Fruit fly (Drosophila melanogaster) ovary, adult (tissue): ENCODE results near the gene phu.

Experiments
- CG17801 ChIP-seq: fragments of 200-800 bp; optimal IDR thresholded peaks from 2 replicates; lab custom pipeline; 2019; ENCODE audit warnings: missing biosample characterization, mild to moderate bottlenecking, missing genetic modification characterization, moderate library complexity; ENCODE audit not compliant: partially characterized antibody

phu gene

dm6 chr3R:9493627-9494626 lies 674 bp upstream of the phu start, which contains the start of gene CG16779:
TSS of gene CG16779 (minus strand) at chr3R:9493677.
- TF ChIP-seq CG17801 (GFP tag; lab: Kevin White, UChicago), result no peak

dm6 chr3R:9496748-9497147 lies 2.1 kb downstream of the phu start:
- no peak for TF ChIP-seq CG17801 (GFP tag; lab: Kevin White, UChicago)

dm6 chr3R:9499238-9499637 lies 4.6 kb downstream of the phu start:
- no peak for TF ChIP-seq CG17801 (GFP tag; lab: Kevin White, UChicago)

dm6 chr3R:9500193-9501051 lies 5.8 kb downstream of the phu start:
- no peak for TF ChIP-seq CG17801 (GFP tag; lab: Kevin White, UChicago)

- TF ChIP-seq CG17801 (GFP tag; lab: Kevin White, UChicago), result no peak
Observed at dm6 chr3R:9501489-9502415, 7.2 kb downstream of the phu start.

dm6 chr3R:9502416-9502763 lies 7.8 kb downstream of the phu start, which contains the start of gene RhoL:
TSS of gene RhoL (minus strand) at chr3R:9502581.
- TF ChIP-seq CG17801 (GFP tag; lab: Kevin White, UChicago), result peak; percentile 68

dm6 chr3R:9503329-9504088 lies 8.9 kb downstream of the phu start:
- TF ChIP-seq CG17801 (GFP tag; lab: Kevin White, UChicago), result no peak

- TF ChIP-seq CG17801 (GFP tag; lab: Kevin White, UChicago), result peak; percentile 28
Observed at dm6 chr3R:9504355-9504754, 9.8 kb downstream of the phu start, which contains the start of gene CG8149. TSS of gene CG8149 (plus strand) at chr3R:9504656.

dm6 chr3R:9510070-9510518 lies 15.5 kb downstream of the phu start, which contains the start of gene rump:
TSS of gene rump (minus strand) at chr3R:9510324.
- no peak for TF ChIP-seq CG17801 (GFP tag; lab: Kevin White, UChicago)

- TF ChIP-seq CG17801 (GFP tag; lab: Kevin White, UChicago), result no peak
Observed at dm6 chr3R:9512193-9513051, 17.8 kb downstream of the phu start.

- peak; percentile 66 for TF ChIP-seq CG17801 (GFP tag; lab: Kevin White, UChicago)
Observed at dm6 chr3R:9513052-9513420, 18.4 kb downstream of the phu start, which contains the start of the genes Ras85D and Rlb1. TSS of gene Ras85D (minus strand) at chr3R:9513067. TSS of gene Rlb1 (plus strand) at chr3R:9513327.

dm6 chr3R:9515860-9516344 lies 21.3 kb downstream of the phu start, which contains the start of the genes mRpL47, CG8176 and Kdm3:
TSS of gene mRpL47 (minus strand) at chr3R:9515908.
TSS of gene CG8176 (plus strand) at chr3R:9516007.
TSS of gene Kdm3 (plus strand) at chr3R:9516007.
- peak; percentile 34 for TF ChIP-seq CG17801 (GFP tag; lab: Kevin White, UChicago)
